Fruit fly (Drosophila melanogaster): ENCODE results near the gene CG3857.

Gene CG3857

dm6 chrX:1968581-1969258, 28.9 kb upstream of the CG3857 start (continued):
- TF ChIP-seq bigmax (GFP tag; optimal IDR thresholded peaks at IDR 0.05) (no peak), B-H2 (GFP tag; optimal IDR thresholded peaks at IDR 0.05) (no peak), Meics (GFP tag; optimal IDR thresholded peaks at IDR 0.05) (no peak), Hmr (GFP tag; optimal IDR thresholded peaks at IDR 0.05) (peak; percentile 2), ham (GFP tag; IDR thresholded peaks at IDR 0.05) (no peak), CG8478 (optimal IDR thresholded peaks at IDR 0.05) (peak; percentile 37), CG2889 (GFP tag; IDR thresholded peaks at IDR 0.05) (no peak), fd64A (GFP tag; optimal IDR thresholded peaks at IDR 0.05) (peak; percentile 75), CG4820 (GFP tag; optimal IDR thresholded peaks at IDR 0.05) (peak; percentile 45), org-1 (GFP tag; optimal IDR thresholded peaks at IDR 0.05) (peak; percentile 68), Kr (GFP tag; optimal IDR thresholded peaks at IDR 0.05) (no peak), bsh (GFP tag; optimal IDR thresholded peaks at IDR 0.05) (peak; percentile 42 to 77), sr (GFP tag; IDR thresholded peaks at IDR 0.05) (0 out of 3 replicates have a peak, but pooled peaks have one; percentile 15), Adf1 (GFP tag; IDR thresholded peaks at IDR 0.05) (peak; percentile 47), CG1233 (GFP tag; optimal IDR thresholded peaks at IDR 0.05) (peak; percentile 43), CG31441 (GFP tag; IDR thresholded peaks at IDR 0.05) (peak; percentile 76), CG9932 (GFP tag; IDR thresholded peaks at IDR 0.05) (no peak), ken (GFP tag; IDR thresholded peaks at IDR 0.05) (peak; percentile 63; the same call in 1 of the 3 replicates), CG11085 (GFP tag; IDR thresholded peaks at IDR 0.05) (no peak), Lhr (GFP tag; optimal IDR thresholded peaks at IDR 0.05) (peak; percentile 35), Blimp-1 (GFP tag; optimal IDR thresholded peaks at IDR 0.05) (peak; percentile 63), tap (tag; optimal IDR thresholded peaks at IDR 0.05) (peak; percentile 74), repo (GFP tag; optimal IDR thresholded peaks at IDR 0.05) (no peak), CG10366 (GFP tag; IDR thresholded peaks at IDR 0.05) (peak; percentile 38), her (GFP tag; optimal IDR thresholded peaks at IDR 0.05) (peak; percentile 4), lola (GFP tag; optimal IDR thresholded peaks at IDR 0.05) (peak in 1 of 3 experiments; percentile 36), gcm (GFP tag; optimal IDR thresholded peaks at IDR 0.05) (peak; percentile 51), CG11723 (GFP tag; optimal IDR thresholded peaks at IDR 0.05) (peak; percentile 59), Xrp1 (GFP tag; IDR thresholded peaks at IDR 0.05) (peak; percentile 74), CG7839 (tag; optimal IDR thresholded peaks at IDR 0.05) (peak; percentile 72), E2f2 (GFP tag; IDR thresholded peaks at IDR 0.05) (peak; percentile 32; the same call in 1 of the 2 replicates), CG17385 (GFP tag; optimal IDR thresholded peaks at IDR 0.05) (peak; percentile 65), CG4707 (GFP tag; optimal IDR thresholded peaks at IDR 0.05) (peak; percentile 64), Nf-YC (tag; optimal IDR thresholded peaks at IDR 0.05) (peak; percentile 47), Rx (GFP tag; IDR thresholded peaks at IDR 0.05) (peak; percentile 52), CG10209 (GFP tag; optimal IDR thresholded peaks at IDR 0.05) (peak; percentile 57), fd102C (GFP tag; optimal IDR thresholded peaks at IDR 0.05) (no peak), CG12659 (GFP tag; optimal IDR thresholded peaks at IDR 0.05) (peak; percentile 46), CG12236 (GFP tag; optimal IDR thresholded peaks at IDR 0.05) (peak; percentile 19), CG10431 (GFP tag; optimal IDR thresholded peaks at IDR 0.05) (peak; percentile 25), nom (GFP tag; optimal IDR thresholded peaks at IDR 0.05) (peak; percentile 51), Optix (GFP tag; IDR thresholded peaks at IDR 0.05) (peak; percentile 48; the same call in 1 of the 3 replicates), CG11696 (GFP tag; IDR thresholded peaks at IDR 0.05) (peak; percentile 78; the same call in 1 of the 2 replicates), CG3407 (GFP tag; optimal IDR thresholded peaks at IDR 0.05) (peak; percentile 40), ro (GFP tag; IDR thresholded peaks at IDR 0.05) (peak; percentile 28; the same call in 1 of the 2 replicates), trem (tag; optimal IDR thresholded peaks at IDR 0.05) (peak; percentile 29), CG8290 (GFP tag; optimal IDR thresholded peaks at IDR 0.05) (peak; percentile 19), CG8290 (tag; optimal IDR thresholded peaks at IDR 0.05) (peak in 1 of 2 experiments; percentile 76), Hsf (GFP tag; optimal IDR thresholded peaks at IDR 0.05) (peak; percentile 39), Dref (GFP tag; IDR thresholded peaks at IDR 0.05) (no peak)

Measured in whole organism, embryonic.